Worm (Caenorhabditis elegans) whole organism, mixed stage, embryonic: Measurements from ENCODE around the gene F52G3.1.

Experiments
- M03D4.4 ChIP-seq: sonication (generic microtip); optimal IDR thresholded peaks from 2 replicates; lab custom pipeline; 2017; ENCODE audit warnings: mild to moderate bottlenecking, missing genetic modification characterization, missing compliant biosample characterization
- bed-3 ChIP-seq: fragments of 200-800 bp; sonication (Bioruptor generic); optimal IDR thresholded peaks from 3 replicates; lab custom pipeline; 2018; ENCODE audit warnings: mild to moderate bottlenecking, missing genetic modification characterization, moderate library complexity, missing compliant biosample characterization
- blmp-1 ChIP-seq: fragments of 150-350 bp; optimal IDR thresholded peaks from 2 replicates; lab custom pipeline; 2014; ENCODE audit warnings: missing biosample characterization, missing genetic modification characterization
- ceh-39 ChIP-seq: fragments of 150-350 bp; optimal IDR thresholded peaks from 2 replicates; lab custom pipeline; 2014; ENCODE audit warnings: missing biosample characterization, missing genetic modification characterization
- ceh-43 ChIP-seq: fragments of 200-800 bp; sonication (Bioruptor generic); optimal IDR thresholded peaks from 2 replicates; lab custom pipeline; 2018; ENCODE audit warnings: mild to moderate bottlenecking, missing genetic modification characterization, moderate library complexity, missing compliant biosample characterization
- ceh-83 ChIP-seq: fragments of 200-800 bp; sonication (Bioruptor generic); optimal IDR thresholded peaks from 2 replicates; lab custom pipeline; 2018; ENCODE audit warnings: mild to moderate bottlenecking, missing genetic modification characterization, missing compliant biosample characterization
- ces-1 ChIP-seq: fragments of 150-350 bp; optimal IDR thresholded peaks from 2 replicates; lab custom pipeline; 2014; ENCODE audit warnings: missing biosample characterization, missing genetic modification reagents, missing genetic modification characterization
- cnd-1 ChIP-seq: fragments of 200-800 bp; sonication (Bioruptor generic); optimal IDR thresholded peaks from 2 replicates; lab custom pipeline; 2018; ENCODE audit warnings: mild to moderate bottlenecking, missing genetic modification characterization, missing compliant biosample characterization
- drap-1 ChIP-seq: fragments of 200-800 bp; sonication (Bioruptor generic); optimal IDR thresholded peaks from 3 replicates; lab custom pipeline; 2018; ENCODE audit warnings: mild to moderate bottlenecking, missing genetic modification characterization, missing compliant biosample characterization
- elt-1 ChIP-seq: sonication (generic microtip); optimal IDR thresholded peaks from 2 replicates; lab custom pipeline; 2017; ENCODE audit warnings: missing genetic modification characterization, mild to moderate bottlenecking, missing compliant biosample characterization, antibody characterized with exemption, moderate library complexity, borderline replicate concordance; ENCODE audit not compliant: insufficient read depth
- elt-3 ChIP-seq: fragments of 150-350 bp; optimal IDR thresholded peaks from 2 replicates; lab custom pipeline; 2014; ENCODE audit warnings: missing biosample characterization, missing genetic modification characterization
- flh-1 ChIP-seq: fragments of 200-800 bp; sonication (Bioruptor generic); optimal IDR thresholded peaks from 2 replicates; lab custom pipeline; 2018; ENCODE audit warnings: mild to moderate bottlenecking, missing genetic modification characterization, moderate library complexity, missing compliant biosample characterization
- ham-2 ChIP-seq: fragments of 200-800 bp; sonication (Bioruptor generic); optimal IDR thresholded peaks from 2 replicates; lab custom pipeline; 2018; ENCODE audit warnings: mild to moderate bottlenecking, missing genetic modification characterization, missing compliant biosample characterization
- hlh-1 ChIP-seq: fragments of 150-350 bp; optimal IDR thresholded peaks from 2 replicates; lab custom pipeline; 2014; ENCODE audit warnings: missing biosample characterization, missing genetic modification reagents, missing genetic modification characterization
- lin-13 ChIP-seq: fragments of 150-350 bp; optimal IDR thresholded peaks from 2 replicates; lab custom pipeline; 2014; ENCODE audit warnings: missing biosample characterization, missing genetic modification characterization
- lin-32 ChIP-seq: fragments of 200-800 bp; sonication (Bioruptor generic); optimal IDR thresholded peaks from 2 replicates; lab custom pipeline; 2018; ENCODE audit warnings: mild to moderate bottlenecking, missing genetic modification characterization, missing compliant biosample characterization
- lsy-2 ChIP-seq: fragments of 150-350 bp; optimal IDR thresholded peaks from 2 replicates; lab custom pipeline; 2014; ENCODE audit warnings: missing biosample characterization, missing genetic modification characterization
- mab-5 ChIP-seq: fragments of 150-350 bp; optimal IDR thresholded peaks from 2 replicates; lab custom pipeline; 2014; ENCODE audit warnings: missing biosample characterization, missing genetic modification characterization
- mep-1 ChIP-seq: fragments of 150-350 bp; optimal IDR thresholded peaks from 2 replicates; lab custom pipeline; 2017; ENCODE audit warnings: missing biosample characterization, missing genetic modification reagents, missing genetic modification characterization, inconsistent platforms
- mls-2 ChIP-seq: sonication (generic microtip); optimal IDR thresholded peaks from 2 replicates; lab custom pipeline; 2016; ENCODE audit warnings: mild to moderate bottlenecking, missing genetic modification characterization, moderate library complexity, missing compliant biosample characterization
- nhr-12 ChIP-seq: fragments of 150-350 bp; optimal IDR thresholded peaks from 2 replicates; lab custom pipeline; 2014; ENCODE audit warnings: missing biosample characterization, missing genetic modification characterization
- nhr-2 ChIP-seq: fragments of 150-350 bp; optimal IDR thresholded peaks from 2 replicates; lab custom pipeline; 2014; ENCODE audit warnings: missing biosample characterization, missing genetic modification characterization
- nhr-237 ChIP-seq: fragments of 150-350 bp; optimal IDR thresholded peaks from 2 replicates; lab custom pipeline; 2014; ENCODE audit warnings: missing biosample characterization, missing genetic modification characterization
- nhr-28 ChIP-seq: fragments of 150-350 bp; optimal IDR thresholded peaks from 2 replicates; lab custom pipeline; 2014; ENCODE audit warnings: missing biosample characterization, missing genetic modification characterization
- nhr-76 ChIP-seq: sonication (generic microtip); optimal IDR thresholded peaks from 2 replicates; lab custom pipeline; 2017; ENCODE audit warnings: missing biosample characterization, missing genetic modification characterization
- pha-4 ChIP-seq: fragments of 150-350 bp; optimal IDR thresholded peaks from 2 replicates; lab custom pipeline; 2018; ENCODE audit warnings: missing biosample characterization, missing genetic modification reagents, missing genetic modification characterization
- sem-2 ChIP-seq: fragments of 200-800 bp; sonication (Bioruptor generic); optimal IDR thresholded peaks from 2 replicates; lab custom pipeline; 2018; ENCODE audit warnings: mild to moderate bottlenecking, missing genetic modification characterization, missing compliant biosample characterization
- snpc-4 ChIP-seq: fragments of 150-350 bp; optimal IDR thresholded peaks from 2 replicates; lab custom pipeline; 2014; ENCODE audit warnings: missing biosample characterization, missing genetic modification characterization
- sptf-1 ChIP-seq: sonication (generic microtip); optimal IDR thresholded peaks from 2 replicates; lab custom pipeline; 2017; ENCODE audit warnings: mild to moderate bottlenecking, missing genetic modification characterization, moderate library complexity, missing compliant biosample characterization
- tbx-8 ChIP-seq: fragments of 200-800 bp; sonication (Bioruptor generic); optimal IDR thresholded peaks from 2 replicates; lab custom pipeline; 2018; ENCODE audit warnings: mild to moderate bottlenecking, missing genetic modification characterization, moderate library complexity, missing compliant biosample characterization
- unc-120 ChIP-seq: sonication (generic microtip); optimal IDR thresholded peaks from 2 replicates; lab custom pipeline; 2017; ENCODE audit warnings: missing genetic modification characterization, missing compliant biosample characterization; ENCODE audit not compliant: poor library complexity, severe bottlenecking
- unc-39 ChIP-seq: fragments of 150-350 bp; optimal IDR thresholded peaks from 2 replicates; lab custom pipeline; 2014; ENCODE audit warnings: missing biosample characterization, missing genetic modification characterization
- unc-62 ChIP-seq: fragments of 150-350 bp; optimal IDR thresholded peaks from 2 replicates; lab custom pipeline; 2014; ENCODE audit warnings: missing biosample characterization, missing genetic modification reagents, missing genetic modification characterization
- zip-8 ChIP-seq: fragments of 150-350 bp; optimal IDR thresholded peaks from 2 replicates; lab custom pipeline; 2014; ENCODE audit warnings: missing biosample characterization, missing genetic modification characterization
- ztf-11 ChIP-seq: fragments of 150-350 bp; optimal IDR thresholded peaks from 2 replicates; lab custom pipeline; 2014; ENCODE audit warnings: missing biosample characterization, missing genetic modification characterization

F52G3.1 gene

ce11 chrX:16952859-16953258, 10.8 kb upstream of the F52G3.1 start, which contains the start of gene F52G3.8:
Gene F52G3.8 (minus strand): TSS chrX:16952959.
- TF ChIP-seq elt-3 (tag; lab: Kevin White, UChicago) (no peak), nhr-2 (no peak), nhr-12 (tag; lab: Kevin White, UChicago) (no peak), unc-39 (tag; lab: Kevin White, UChicago) (no peak), sem-2 (no peak), ceh-39 (no peak)

DNA sequence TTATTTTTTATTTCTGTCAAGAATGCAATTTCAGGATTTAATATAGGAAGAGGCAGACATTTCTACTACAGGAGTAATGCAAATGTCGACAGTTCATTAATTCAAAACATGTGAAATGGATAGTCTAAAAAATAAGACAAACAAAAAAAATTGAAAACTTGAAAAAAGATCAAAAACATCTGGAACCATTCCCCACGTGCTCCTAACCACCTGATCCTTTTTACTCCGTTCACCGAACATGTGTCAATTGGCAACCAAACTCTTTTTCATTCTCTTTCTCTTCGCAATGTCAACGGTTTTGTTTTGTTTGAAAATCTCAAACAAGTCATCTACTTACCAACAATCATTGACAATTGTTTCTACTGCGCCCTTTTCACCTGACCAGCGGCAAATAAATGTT, 5.7 kb upstream of the F52G3.1 start:
- no peak for TF ChIP-seq ham-2 (GFP tag; lab: Kevin White, UChicago)
- TF ChIP-seq ceh-83 (GFP tag; lab: Kevin White, UChicago): no peak
- TF ChIP-seq unc-62: no peak
- TF ChIP-seq ceh-43: no peak
- no peak for TF ChIP-seq nhr-2
- TF ChIP-seq lin-13 (tag; lab: Kevin White, UChicago): no peak
- TF ChIP-seq snpc-4 (tag; lab: Kevin White, UChicago): no peak
- TF ChIP-seq nhr-76 (tag; lab: Kevin White, UChicago): no peak
- TF ChIP-seq tbx-8 (GFP tag; lab: Kevin White, UChicago): no peak
- no peak for TF ChIP-seq M03D4.4 (tag; lab: Kevin White, UChicago)
- no peak for TF ChIP-seq unc-39 (tag; lab: Kevin White, UChicago)
- no peak for TF ChIP-seq elt-3 (tag; lab: Kevin White, UChicago)
- no peak for TF ChIP-seq hlh-1 (tag; lab: Kevin White, UChicago)

- TF ChIP-seq lin-13 (tag; lab: Kevin White, UChicago) (no peak), lin-32 (peak; percentile 41), sptf-1 (no peak), elt-1 (tag; lab: Kevin White, UChicago) (no peak), mls-2 (peak; percentile 26), cnd-1 (tag; lab: Kevin White, UChicago) (peak; percentile 27), nhr-2 (peak; percentile 9), ces-1 (GFP tag; lab: Kevin White, UChicago) (peak; percentile 91)
These were observed 3.3 kb upstream of the F52G3.1 start for ce11 chrX:16960346-16960745.

DNA sequence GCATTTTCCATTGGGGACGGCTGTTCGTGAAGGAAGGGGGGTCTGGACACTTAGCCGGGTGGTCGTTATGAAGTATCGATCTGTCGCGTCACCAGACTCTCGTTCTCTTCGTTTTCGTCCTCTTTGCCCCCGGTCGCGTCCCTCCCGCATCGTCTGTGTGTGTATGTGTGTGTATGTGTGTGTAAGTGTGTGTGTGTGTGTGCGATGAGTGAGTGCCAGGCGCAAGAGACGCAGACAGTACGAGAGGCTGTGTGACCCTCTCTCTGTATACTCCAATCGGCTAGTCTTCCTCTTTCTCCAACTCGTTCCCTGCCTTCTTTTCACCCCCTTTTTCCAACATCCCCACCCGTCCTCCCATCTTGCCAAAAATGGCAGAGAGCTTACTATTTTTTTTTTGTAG, 2.3 kb upstream of the F52G3.1 start:
- TF ChIP-seq zip-8: no peak
- TF ChIP-seq flh-1 (GFP tag; lab: Kevin White, UChicago): no peak
- no peak for TF ChIP-seq elt-3 (tag; lab: Kevin White, UChicago)
- TF ChIP-seq M03D4.4 (tag; lab: Kevin White, UChicago): peak; percentile 76
- no peak for TF ChIP-seq nhr-28 (tag; lab: Kevin White, UChicago)
- peak; percentile 88 for TF ChIP-seq hlh-1 (tag; lab: Kevin White, UChicago)
- TF ChIP-seq pha-4 (tag; lab: Kevin White, UChicago): peak; percentile 97
- peak; percentile 86 for TF ChIP-seq mls-2
- no peak for TF ChIP-seq snpc-4 (tag; lab: Kevin White, UChicago)
- peak; percentile 41 for TF ChIP-seq nhr-237 (tag; lab: Kevin White, UChicago)
- peak; percentile 94 for TF ChIP-seq nhr-2
- TF ChIP-seq sptf-1: peak; percentile 87
- peak; percentile 84 for TF ChIP-seq cnd-1 (tag; lab: Kevin White, UChicago)
- peak; percentile 78 for TF ChIP-seq lin-13 (tag; lab: Kevin White, UChicago)
- TF ChIP-seq unc-120: peak; percentile 73
- TF ChIP-seq lsy-2: peak; percentile 62
- TF ChIP-seq ceh-43: no peak
- peak; percentile 34 for TF ChIP-seq sem-2
- peak; percentile 2 for TF ChIP-seq tbx-8 (GFP tag; lab: Kevin White, UChicago)
- TF ChIP-seq mab-5 (tag; lab: Kevin White, UChicago): no peak
- TF ChIP-seq ceh-39: peak; percentile 80
- no peak for TF ChIP-seq blmp-1 (tag; lab: Kevin White, UChicago)
- TF ChIP-seq drap-1 (GFP tag; lab: Kevin White, UChicago): peak; percentile 78
- peak; percentile 74 for TF ChIP-seq elt-1 (tag; lab: Kevin White, UChicago)
- TF ChIP-seq mep-1 (tag; lab: Kevin White, UChicago): peak; percentile 92
- TF ChIP-seq ztf-11 (tag; lab: Kevin White, UChicago): peak; percentile 87
- TF ChIP-seq nhr-12 (tag; lab: Kevin White, UChicago): peak; percentile 13
- TF ChIP-seq ces-1 (GFP tag; lab: Kevin White, UChicago): peak; percentile 70
- no peak for TF ChIP-seq unc-39 (tag; lab: Kevin White, UChicago)
- peak; percentile 71 for TF ChIP-seq unc-62
- TF ChIP-seq nhr-76 (tag; lab: Kevin White, UChicago): peak; percentile 3
- no peak for TF ChIP-seq ceh-83 (GFP tag; lab: Kevin White, UChicago)
- TF ChIP-seq lin-32: peak; percentile 29
- peak; percentile 35 for TF ChIP-seq bed-3 (GFP tag; lab: Kevin White, UChicago)
- TF ChIP-seq ham-2 (GFP tag; lab: Kevin White, UChicago): peak; percentile 64
